Worm (Caenorhabditis elegans): ENCODE measurements around the gene rgr-1.

DNA sequence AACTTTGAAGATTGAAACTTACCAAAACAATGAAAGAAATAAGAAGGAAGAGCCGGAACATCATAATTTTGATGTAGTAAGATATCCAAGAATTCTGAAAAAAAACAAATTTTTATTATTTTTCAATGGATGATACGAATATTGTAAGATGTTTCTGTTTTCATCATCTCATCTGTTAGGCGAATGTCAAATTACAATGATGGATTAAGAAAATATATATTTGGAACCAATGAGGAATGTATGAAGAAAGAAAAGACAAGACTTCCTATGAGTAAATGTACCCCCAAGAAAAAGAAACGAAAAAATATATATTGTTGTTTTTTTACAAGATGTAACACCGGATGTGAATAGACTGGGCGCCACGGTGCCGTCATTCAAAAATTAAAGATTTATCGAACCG is 32.8 kb downstream of the rgr-1 start, which contains the start of gene T26G10.5:
- TF ChIP-seq elt-2 (tag; optimal IDR thresholded peaks at IDR 0.05) (no peak), F13H6.1 (tag; optimal IDR thresholded peaks at IDR 0.05) (no peak), hlh-30 (tag; optimal IDR thresholded peaks at IDR 0.05; ENCODE audit: insufficient read depth) (no peak), sox-2 (GFP tag; IDR thresholded peaks at IDR 0.05) (no peak)

Data from whole organism, late embryonic.